Fruit fly (Drosophila melanogaster) whole organism, embryonic: ENCODE data around the gene CG9662.

ENCODE experiments used
- CG12155 ChIP-seq: fragments of 200-800 bp; sonication (Bioruptor generic); optimal IDR thresholded peaks from 3 replicates; lab custom pipeline; 2016; ENCODE audit warnings: missing biosample characterization, missing genetic modification characterization
- CG12219 ChIP-seq: fragments of 200-800 bp; sonication (Bioruptor generic); optimal IDR thresholded peaks from 3 replicates; lab custom pipeline; 2018; ENCODE audit warnings: missing biosample characterization, mild to moderate bottlenecking, missing genetic modification characterization
- CG13123 ChIP-seq: fragments of 200-800 bp; sonication (Bioruptor generic); optimal IDR thresholded peaks from 2 replicates; lab custom pipeline; 2016; ENCODE audit warnings: missing biosample characterization, missing genetic modification characterization
- CG13424 ChIP-seq: fragments of 200-800 bp; sonication (Bioruptor generic); optimal IDR thresholded peaks from 2 replicates; lab custom pipeline; 2019; ENCODE audit warnings: missing biosample characterization, mild to moderate bottlenecking, missing genetic modification characterization, moderate library complexity
- CG15269 ChIP-seq: fragments of 200-800 bp; sonication (Bioruptor generic); optimal IDR thresholded peaks from 2 replicates; lab custom pipeline; 2018; ENCODE audit warnings: missing biosample characterization, mild to moderate bottlenecking, missing genetic modification characterization, moderate library complexity
- CG17186 ChIP-seq: fragments of 200-800 bp; sonication (Bioruptor generic); optimal IDR thresholded peaks from 3 replicates; lab custom pipeline; 2017; ENCODE audit warnings: missing biosample characterization, missing genetic modification reagents, missing genetic modification characterization
- CG17359 ChIP-seq: fragments of 200-800 bp; sonication (Bioruptor generic); optimal IDR thresholded peaks from 3 replicates; lab custom pipeline; 2018; ENCODE audit warnings: missing biosample characterization, mild to moderate bottlenecking, missing genetic modification characterization, moderate library complexity
- CG18476 ChIP-seq: fragments of 200-800 bp; sonication (Bioruptor generic); optimal IDR thresholded peaks from 2 replicates; lab custom pipeline; 2016; ENCODE audit warnings: missing biosample characterization, mild to moderate bottlenecking, missing genetic modification characterization
- CG2712 ChIP-seq: fragments of 200-800 bp; optimal IDR thresholded peaks from 3 replicates; lab custom pipeline; 2019; ENCODE audit warnings: missing biosample characterization, mild to moderate bottlenecking, missing genetic modification characterization, moderate library complexity
- CG31441 ChIP-seq: fragments of 200-800 bp; sonication (Bioruptor generic); IDR thresholded peaks from 2 replicates; pipeline ENCODE4 v1.3.6; 2022; ENCODE audit warnings: missing biosample characterization, missing genetic modification characterization
- CG32772 ChIP-seq: fragments of 200-800 bp; sonication (Bioruptor generic); IDR thresholded peaks from 2 replicates; pipeline ENCODE4 v1.3.6; 2022; ENCODE audit warnings: missing biosample characterization, missing genetic modification characterization
- CG3995 ChIP-seq: fragments of 200-800 bp; sonication (Bioruptor generic); optimal IDR thresholded peaks from 3 replicates; lab custom pipeline; 2016; ENCODE audit warnings: missing biosample characterization, missing genetic modification characterization
- CG43689 ChIP-seq: fragments of 200-800 bp; sonication (Bioruptor generic); IDR thresholded peaks from 2 replicates; pipeline ENCODE4 v1.3.6; 2022; ENCODE audit warnings: missing biosample characterization, missing genetic modification characterization
- CG6689 ChIP-seq: fragments of 200-800 bp; sonication (Bioruptor generic); IDR thresholded peaks from 2 replicates; pipeline ENCODE4 v1.3.6; 2022; ENCODE audit warnings: missing biosample characterization, missing genetic modification characterization
- CG8089 ChIP-seq: fragments of 200-800 bp; sonication (Bioruptor generic); optimal IDR thresholded peaks from 3 replicates; lab custom pipeline; 2016; ENCODE audit warnings: missing biosample characterization, missing genetic modification characterization
- CG8388 ChIP-seq: fragments of 200-800 bp; sonication (Bioruptor generic); optimal IDR thresholded peaks from 2 replicates; lab custom pipeline; 2019; ENCODE audit warnings: missing biosample characterization, mild to moderate bottlenecking, missing genetic modification characterization, moderate library complexity
- CG8944 ChIP-seq: fragments of 200-800 bp; sonication (Bioruptor generic); optimal IDR thresholded peaks from 3 replicates; lab custom pipeline; 2016; ENCODE audit warnings: missing biosample characterization, missing genetic modification characterization
- CG9215 ChIP-seq: fragments of 200-800 bp; sonication (Bioruptor generic); IDR thresholded peaks from 2 replicates; pipeline ENCODE4 v1.3.6; 2022; ENCODE audit warnings: missing biosample characterization, missing genetic modification characterization
- CG9437 ChIP-seq: fragments of 200-800 bp; sonication (Bioruptor generic); optimal IDR thresholded peaks from 2 replicates; lab custom pipeline; 2018; ENCODE audit warnings: missing biosample characterization, mild to moderate bottlenecking, missing genetic modification characterization
- CG9932 ChIP-seq: fragments of 200-800 bp; sonication (Bioruptor generic); IDR thresholded peaks from 2 replicates; pipeline ENCODE4 v1.3.6; 2022; ENCODE audit warnings: missing biosample characterization, missing genetic modification characterization
- Dfd ChIP-seq, 2 experiments: fragments of >200 bp; optimal IDR thresholded peaks; 2 replicates each; lab custom pipeline; 2017; ENCODE audit warnings: missing biosample characterization in 2 of 2, missing genetic modification characterization in 2 of 2
- Ets65A ChIP-seq: fragments of 200-800 bp; sonication (Bioruptor generic); peaks from one replicate; lab custom pipeline; 2016; ENCODE audit warnings: missing biosample characterization, missing genetic modification characterization
- GATAe ChIP-seq: fragments of 200-800 bp; sonication (Bioruptor generic); conservative IDR thresholded peaks from 2 replicates; pipeline ENCODE4 v1.3.6; 2022; ENCODE audit warnings: missing biosample characterization, missing genetic modification characterization
- Gsc ChIP-seq: fragments of 200-800 bp; sonication (Bioruptor generic); IDR thresholded peaks from 2 replicates; pipeline ENCODE4 v1.3.6; 2022; ENCODE audit warnings: missing biosample characterization, missing genetic modification characterization
- H15 ChIP-seq: fragments of 200-800 bp; sonication (Bioruptor generic); IDR thresholded peaks from 3 replicates; pipeline ENCODE4 v1.3.6; 2022; ENCODE audit warnings: missing biosample characterization, missing genetic modification characterization
- MTF-1 ChIP-seq: fragments of 200-800 bp; sonication (Bioruptor generic); optimal IDR thresholded peaks from 2 replicates; lab custom pipeline; 2018; ENCODE audit warnings: missing biosample characterization, mild to moderate bottlenecking, missing genetic modification characterization, borderline replicate concordance
- Pdp1 ChIP-seq, 2 experiments: fragments of 200-800 bp; sonication (Bioruptor generic); optimal IDR thresholded peaks; 3 replicates each; lab custom pipeline; 2016; ENCODE audit warnings: missing biosample characterization in 2 of 2, missing genetic modification characterization in 2 of 2, mild to moderate bottlenecking in 1 of 2, moderate library complexity in 1 of 2
- Ptx1 ChIP-seq: fragments of 200-800 bp; sonication (Bioruptor generic); IDR thresholded peaks from 2 replicates; pipeline ENCODE4 v1.3.6; 2022; ENCODE audit warnings: missing biosample characterization, missing genetic modification characterization
- Sox100B ChIP-seq: fragments of 200-800 bp; sonication (Bioruptor generic); optimal IDR thresholded peaks from 3 replicates; lab custom pipeline; 2018; ENCODE audit warnings: missing biosample characterization, mild to moderate bottlenecking, missing genetic modification characterization
- Sox102F ChIP-seq: fragments of 200-800 bp; sonication (Bioruptor generic); optimal IDR thresholded peaks from 2 replicates; lab custom pipeline; 2018; ENCODE audit warnings: missing biosample characterization, mild to moderate bottlenecking, missing genetic modification characterization, moderate library complexity
- Sry-δ ChIP-seq: fragments of 200-800 bp; sonication (Bioruptor generic); optimal IDR thresholded peaks from 2 replicates; lab custom pipeline; 2016; ENCODE audit warnings: missing biosample characterization, missing genetic modification characterization
- ab ChIP-seq: fragments of 200-800 bp; sonication (Bioruptor generic); optimal IDR thresholded peaks from 2 replicates; lab custom pipeline; 2016; ENCODE audit warnings: missing biosample characterization, missing genetic modification characterization
- bab2 ChIP-seq: fragments of 200-800 bp; sonication (Bioruptor generic); optimal IDR thresholded peaks from 2 replicates; lab custom pipeline; 2016; ENCODE audit warnings: missing biosample characterization, missing genetic modification characterization
- crol ChIP-seq: fragments of 200-800 bp; sonication (Bioruptor generic); IDR thresholded peaks from 2 replicates; pipeline ENCODE4 v1.3.6; 2022; ENCODE audit warnings: missing biosample characterization, missing genetic modification characterization
- dan ChIP-seq: fragments of 200-800 bp; sonication (Bioruptor generic); IDR thresholded peaks from 2 replicates; pipeline ENCODE4 v1.3.6; 2022; ENCODE audit warnings: missing biosample characterization, missing genetic modification characterization
- gce ChIP-seq: fragments of 200-800 bp; sonication (Bioruptor generic); IDR thresholded peaks from 3 replicates; pipeline ENCODE4 v1.3.6; 2022; ENCODE audit warnings: missing biosample characterization, missing genetic modification characterization
- her ChIP-seq: fragments of 200-800 bp; sonication (Bioruptor generic); optimal IDR thresholded peaks from 2 replicates; lab custom pipeline; 2016; ENCODE audit warnings: missing biosample characterization, missing genetic modification characterization
- hkb ChIP-seq, 2 experiments: fragments of 200-800 bp in 1 of 2; fragments of >200 bp in 1 of 2; sonication (Bioruptor generic) in 1 of 2; IDR thresholded peaks in 1 of 2; optimal IDR thresholded peaks in 1 of 2; 2 replicates each; pipeline versions ENCODE4 v1.3.6 to Lab custom; 2017 to 2022; ENCODE audit warnings: missing biosample characterization in 1 of 2, missing genetic modification characterization in 1 of 2
- ind ChIP-seq: fragments of 200-800 bp; sonication (Bioruptor generic); optimal IDR thresholded peaks from 3 replicates; lab custom pipeline; 2016; ENCODE audit warnings: missing biosample characterization, missing genetic modification characterization
- kah ChIP-seq: fragments of 200-800 bp; sonication (Bioruptor generic); optimal IDR thresholded peaks from 2 replicates; lab custom pipeline; 2018; ENCODE audit warnings: missing biosample characterization, mild to moderate bottlenecking, missing genetic modification characterization
- mam ChIP-seq: fragments of 200-800 bp; sonication (Bioruptor generic); optimal IDR thresholded peaks from 3 replicates; lab custom pipeline; 2016; ENCODE audit warnings: missing biosample characterization, missing genetic modification characterization
- mirr ChIP-seq: fragments of 200-800 bp; sonication (Bioruptor generic); optimal IDR thresholded peaks from 3 replicates; lab custom pipeline; 2018; ENCODE audit warnings: missing biosample characterization, mild to moderate bottlenecking, missing genetic modification characterization
- nerfin-1 ChIP-seq: fragments of 200-800 bp; sonication (Bioruptor generic); optimal IDR thresholded peaks from 3 replicates; lab custom pipeline; 2019; ENCODE audit warnings: missing biosample characterization, mild to moderate bottlenecking, missing genetic modification characterization, moderate library complexity
- nerfin-2 ChIP-seq: fragments of 200-800 bp; sonication (Bioruptor generic); IDR thresholded peaks from 2 replicates; pipeline ENCODE4 v1.3.6; 2022; ENCODE audit warnings: missing biosample characterization, missing genetic modification characterization; ENCODE audit not compliant: partially characterized antibody
- row ChIP-seq: fragments of 200-800 bp; sonication (Bioruptor generic); IDR thresholded peaks from 3 replicates; pipeline ENCODE4 v1.3.6; 2022; ENCODE audit warnings: missing biosample characterization, missing genetic modification characterization
- salm ChIP-seq: fragments of 200-800 bp; sonication (Bioruptor generic); optimal IDR thresholded peaks from 2 replicates; lab custom pipeline; 2018; ENCODE audit warnings: missing biosample characterization, mild to moderate bottlenecking, missing genetic modification characterization
- slbo ChIP-seq: fragments of 200-800 bp; sonication (Bioruptor generic); IDR thresholded peaks from 2 replicates; pipeline ENCODE4 v1.3.6; 2022; ENCODE audit warnings: missing biosample characterization, missing genetic modification characterization
- sna ChIP-seq: fragments of 200-800 bp; sonication (Bioruptor generic); IDR thresholded peaks from 2 replicates; pipeline ENCODE4 v1.3.6; 2022; ENCODE audit warnings: missing biosample characterization, missing genetic modification characterization; ENCODE audit not compliant: partially characterized antibody
- tll ChIP-seq, 2 experiments: fragments of 200-800 bp in 1 of 2; fragments of >200 bp in 1 of 2; sonication (Bioruptor generic) in 1 of 2; optimal IDR thresholded peaks; 2 replicates each; lab custom pipeline; 2017 to 2019; ENCODE audit warnings: missing biosample characterization in 2 of 2, missing genetic modification characterization in 2 of 2, mild to moderate bottlenecking in 1 of 2, moderate library complexity in 1 of 2

The CG9662 gene

DNA sequence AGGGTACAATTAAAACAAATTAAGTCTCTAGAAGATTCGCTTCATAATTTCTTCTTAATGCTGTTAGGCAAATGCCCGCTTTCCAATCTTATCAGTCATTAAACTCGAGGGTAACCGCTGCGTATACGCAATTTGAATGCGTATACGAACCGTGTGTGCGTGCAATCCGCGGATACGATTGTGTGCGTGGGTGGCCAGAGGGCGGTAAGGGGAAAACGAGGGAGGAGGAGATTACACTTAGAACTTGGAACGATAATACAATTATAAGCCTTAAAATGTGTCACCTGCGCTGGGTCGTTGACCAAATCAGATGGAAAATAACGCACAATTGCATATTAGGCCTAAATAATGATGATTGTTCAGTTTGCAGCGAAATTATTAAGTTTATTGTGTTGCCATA, 20.7 kb downstream of the CG9662 start (continued):
- TF ChIP-seq Sox102F (GFP tag; lab: Kevin White, UChicago) = no peak
- no peak for TF ChIP-seq Dfd (GFP tag; optimal IDR thresholded peaks at IDR 0.05; lab: Kevin White, UChicago)
- no peak for TF ChIP-seq Sox100B
- no peak for TF ChIP-seq CG18476 (GFP tag; lab: Kevin White, UChicago)
- no peak for TF ChIP-seq bab2 (GFP tag; lab: Kevin White, UChicago)
- TF ChIP-seq H15 = no peak
- no peak for TF ChIP-seq CG8089
- TF ChIP-seq salm = no peak
- peak; percentile 74 for TF ChIP-seq crol (GFP tag; lab: Robert Waterston, UW)
- no peak for TF ChIP-seq CG43689 (GFP tag; lab: Robert Waterston, UW)
- no peak for TF ChIP-seq CG8944 (GFP tag; lab: Kevin White, UChicago)
- no peak for TF ChIP-seq Pdp1 (GFP tag; optimal IDR thresholded peaks at IDR 0.05; lab: Kevin White, UChicago)
- TF ChIP-seq Ets65A (GFP tag; lab: Kevin White, UChicago) = peak; percentile 92
- TF ChIP-seq Gsc (GFP tag; lab: Robert Waterston, UW) = no peak
- no peak for TF ChIP-seq CG8388 (GFP tag; lab: Kevin White, UChicago)
- TF ChIP-seq dan (GFP tag; lab: Robert Waterston, UW) = no peak
- 0 out of 2 replicates have a peak, but pooled peaks have one; percentile 3 for TF ChIP-seq CG6689 (GFP tag; lab: Robert Waterston, UW)
- TF ChIP-seq CG13424 (tag; lab: Kevin White, UChicago) = no peak
- TF ChIP-seq CG3995 (GFP tag; lab: Kevin White, UChicago) = no peak
- TF ChIP-seq nerfin-1 (tag; lab: Kevin White, UChicago) = no peak
- TF ChIP-seq GATAe = peak; percentile 54; the same call in 1 of the 2 replicates
- TF ChIP-seq hkb (optimal IDR thresholded peaks at IDR 0.05; lab: Kevin White, UChicago) = no peak
- 0 out of 2 replicates have a peak, but pooled peaks have one; percentile 11 for TF ChIP-seq hkb (GFP tag; IDR thresholded peaks at IDR 0.05; lab: Robert Waterston, UW)
- no peak for TF ChIP-seq nerfin-2 (GFP tag; lab: Robert Waterston, UW)
- TF ChIP-seq tll (GFP tag; optimal IDR thresholded peaks at IDR 0.05; lab: Kevin White, UChicago) = no peak
- no peak for TF ChIP-seq ab (GFP tag; lab: Kevin White, UChicago)
- peak; percentile 28; the same call in 1 of the 2 replicates for TF ChIP-seq slbo (GFP tag; lab: Robert Waterston, UW)
- TF ChIP-seq mirr (GFP tag; lab: Kevin White, UChicago) = peak; percentile 11
- no peak for TF ChIP-seq Sry-δ
- 0 out of 2 replicates have a peak, but pooled peaks have one; percentile 5 for TF ChIP-seq Ptx1 (GFP tag; lab: Robert Waterston, UW)
- no peak for TF ChIP-seq CG32772 (GFP tag; lab: Robert Waterston, UW)
- no peak for TF ChIP-seq CG9437 (GFP tag; lab: Kevin White, UChicago)

DNA sequence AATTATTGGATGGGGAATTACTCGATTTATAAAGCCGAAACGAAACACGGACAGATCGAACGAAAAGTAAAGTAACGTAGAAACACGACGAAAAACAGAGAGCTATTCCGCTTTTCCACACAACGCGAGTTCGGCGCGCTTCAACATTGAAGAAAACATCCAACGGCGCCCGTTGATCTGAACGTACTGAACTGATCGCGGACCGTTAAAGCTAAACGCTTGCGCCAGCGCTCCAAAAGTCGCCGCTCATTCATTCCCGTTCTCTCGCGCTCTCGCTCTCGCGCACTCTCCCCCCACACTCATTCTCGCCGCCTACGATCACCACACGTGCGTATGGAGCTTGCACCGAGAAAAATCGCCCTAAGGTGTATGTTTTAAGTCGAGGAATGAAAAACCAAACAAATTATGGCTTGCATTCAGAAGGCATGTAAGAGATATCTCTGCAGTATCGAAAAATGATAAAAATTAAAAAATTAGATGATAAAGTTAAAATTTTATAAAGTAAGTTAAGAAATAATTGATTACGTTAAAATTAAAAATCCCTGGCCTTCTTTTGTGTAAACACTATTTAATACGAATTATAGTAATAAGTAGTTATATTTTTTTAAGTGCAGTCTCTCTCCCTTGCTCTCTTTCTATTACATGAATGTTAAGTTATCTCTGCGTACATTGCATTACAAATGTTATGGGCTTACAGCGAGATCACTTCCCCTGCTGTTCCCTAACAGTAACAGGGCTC, 21.7 kb downstream of the CG9662 start, which contains the start of gene E23:
Gene E23 (minus strand): TSS at position 188 of the 739 bp plus-strand sequence.
- TF ChIP-seq CG12219 (peak; percentile 96), kah (GFP tag; lab: Kevin White, UChicago) (peak; percentile 94), CG31441 (peak; percentile 99), her (GFP tag; lab: Kevin White, UChicago) (peak; percentile 83), CG2712 (tag; lab: Kevin White, UChicago) (peak; percentile 100), bab2 (GFP tag; lab: Kevin White, UChicago) (peak; percentile 93), CG15269 (tag; lab: Kevin White, UChicago) (peak; percentile 99), CG17359 (tag; lab: Kevin White, UChicago) (peak; percentile 99), CG17186 (GFP tag; lab: Kevin White, UChicago) (peak; percentile 82), sna (GFP tag; lab: Robert Waterston, UW) (0 out of 2 replicates have a peak, but pooled peaks have one; percentile 20), CG9215 (GFP tag; lab: Robert Waterston, UW) (peak; percentile 95), CG12155 (GFP tag; lab: Kevin White, UChicago) (peak; percentile 97), mam (peak; percentile 95), MTF-1 (GFP tag; lab: Kevin White, UChicago) (peak; percentile 90), Sox102F (GFP tag; lab: Kevin White, UChicago) (peak; percentile 99), ind (GFP tag; lab: Kevin White, UChicago) (peak; percentile 98), row (GFP tag; lab: Robert Waterston, UW) (peak; percentile 99), CG13123 (GFP tag; lab: Kevin White, UChicago) (peak; percentile 97), gce (GFP tag; lab: Robert Waterston, UW) (peak; percentile 94), CG9932 (GFP tag; lab: Robert Waterston, UW) (peak; percentile 97)
